Worm (Caenorhabditis elegans) whole organism, L4 larva: ENCODE results near the gene rep-1.

Source experiments
- nhr-77 ChIP-seq: fragments of 150-350 bp; optimal IDR thresholded peaks from 2 replicates; lab custom pipeline; 2014; ENCODE audit warnings: missing biosample characterization, missing genetic modification characterization
- skn-1 ChIP-seq: fragments of 150-350 bp; optimal IDR thresholded peaks from 2 replicates; lab custom pipeline; 2014; ENCODE audit warnings: missing biosample characterization, missing genetic modification characterization
- spr-1 ChIP-seq: sonication (generic microtip); optimal IDR thresholded peaks from 2 replicates; lab custom pipeline; 2016; ENCODE audit warnings: mild to moderate bottlenecking, missing genetic modification characterization, missing compliant biosample characterization

DNA sequence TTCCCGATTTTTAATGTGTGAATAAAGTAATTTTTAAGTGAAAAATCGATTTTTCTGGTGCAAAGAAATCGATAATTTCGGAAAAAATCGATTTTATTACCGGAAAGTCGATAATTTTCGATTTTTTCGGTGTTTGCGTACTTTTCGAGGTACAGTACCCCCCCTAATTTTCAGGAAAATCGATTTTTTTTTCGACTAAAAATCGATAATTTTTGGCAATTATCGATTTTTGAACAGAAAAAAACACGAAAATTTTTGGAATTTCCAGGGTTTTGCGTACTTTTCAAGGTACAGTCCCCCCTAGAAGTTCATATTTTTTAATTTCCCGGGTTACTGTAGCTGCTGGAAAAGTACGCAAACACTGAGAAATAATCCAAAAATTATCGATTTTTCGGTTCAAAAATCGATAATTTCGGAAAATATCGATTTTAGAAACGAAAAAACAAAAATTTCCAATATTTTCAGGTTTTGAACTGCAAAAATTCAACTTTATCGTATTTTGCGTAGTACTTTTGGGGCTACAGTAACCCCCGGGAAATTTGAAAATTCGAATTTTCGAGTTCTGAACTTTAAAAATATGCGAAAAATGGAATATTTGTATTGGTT lies 26.6 kb upstream of the rep-1 start:
- TF ChIP-seq skn-1 (tag; lab: Kevin White, UChicago) = no peak
- no peak for TF ChIP-seq spr-1 (tag; lab: Kevin White, UChicago)
- no peak for TF ChIP-seq nhr-77
